Worm (Caenorhabditis elegans) whole organism, young adult: Measurements from ENCODE around the gene col-170.

ENCODE experiments used
- bed-1 ChIP-seq: fragments of 200-800 bp; sonication (Bioruptor generic); IDR thresholded peaks from 2 replicates; pipeline ENCODE4 v1.3.6; 2022; ENCODE audit warnings: missing genetic modification reagents, missing genetic modification characterization, missing compliant biosample characterization
- snpc-1.3 ChIP-seq: sonication (generic microtip); optimal IDR thresholded peaks from 2 replicates; lab custom pipeline; 2017; ENCODE audit warnings: missing genetic modification characterization, mild to moderate bottlenecking, missing compliant biosample characterization, antibody characterized with exemption, moderate library complexity, missing genotype, missing genetic modification reagents; ENCODE audit not compliant: insufficient read depth

DNA sequence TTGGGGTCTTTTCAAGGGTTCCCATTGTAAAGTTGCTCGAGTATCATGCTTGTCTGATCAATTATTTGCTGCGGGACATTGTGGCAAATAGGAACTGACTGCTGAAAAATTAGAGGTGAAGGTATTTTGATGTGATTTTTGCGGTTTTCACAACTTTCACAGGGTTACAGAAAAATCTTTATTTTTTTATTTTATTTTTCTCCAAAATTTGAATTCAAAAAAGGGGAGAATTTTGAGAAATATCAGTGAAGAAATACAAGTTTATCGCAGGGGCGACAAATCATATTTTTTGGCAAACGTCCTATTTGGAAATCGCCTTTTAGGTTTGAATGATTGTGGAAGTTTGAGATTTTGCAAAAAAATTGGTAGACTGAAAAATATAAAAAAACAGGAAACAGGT, 39.9 kb upstream of the col-170 start, which contains the start of gene lev-9:
- TF ChIP-seq snpc-1.3 (tag; lab: Kevin White, UChicago), result no peak
- no peak for TF ChIP-seq bed-1 (GFP tag; lab: Robert Waterston, UW)
